Fruit fly (Drosophila melanogaster): Measurements from ENCODE around the gene U2af38.

The U2af38 gene

dm6 chr2L:277122-277671 is 17.3 kb downstream of the U2af38 start, which contains the start of gene smo (continued):
- TF ChIP-seq CG2199 (GFP tag; IDR thresholded peaks at IDR 0.05) (no peak), CG15514 (GFP tag; optimal IDR thresholded peaks at IDR 0.05) (peak; percentile 69), CG3726 (GFP tag; IDR thresholded peaks at IDR 0.05) (no peak), CG6765 (GFP tag; optimal IDR thresholded peaks at IDR 0.05) (no peak), CG2120 (GFP tag; optimal IDR thresholded peaks at IDR 0.05) (peak; percentile 62), gsb-n (tag; optimal IDR thresholded peaks at IDR 0.05) (no peak), Nf-YB (GFP tag; optimal IDR thresholded peaks at IDR 0.05) (no peak), salm (tag; optimal IDR thresholded peaks at IDR 0.05) (no peak), CG17186 (GFP tag; optimal IDR thresholded peaks at IDR 0.05) (peak; percentile 96), tll (GFP tag; optimal IDR thresholded peaks at IDR 0.05) (peak in 1 of 2 experiments; percentile 33), CG8765 (GFP tag; IDR thresholded peaks at IDR 0.05) (no peak), CG4707 (GFP tag; optimal IDR thresholded peaks at IDR 0.05) (no peak), yki (optimal IDR thresholded peaks at IDR 0.05) (no peak), CG5953 (GFP tag; IDR thresholded peaks at IDR 0.05) (no peak), chif (GFP tag; optimal IDR thresholded peaks at IDR 0.05) (peak; percentile 29 to 48), luna (GFP tag; optimal IDR thresholded peaks at IDR 0.05) (peak; percentile 16), CG34224 (GFP tag; IDR thresholded peaks at IDR 0.05; ENCODE audit: partially characterized antibody) (peak; percentile 80), PHDP (tag; optimal IDR thresholded peaks at IDR 0.05) (peak; percentile 32), CG6854 (GFP tag; optimal IDR thresholded peaks at IDR 0.05) (no peak), chinmo (GFP tag; IDR thresholded peaks at IDR 0.05; ENCODE audit: partially characterized antibody) (peak; percentile 83; the same call in 3 of the 4 replicates), HLHmδ (GFP tag; optimal IDR thresholded peaks at IDR 0.05) (no peak), CG10654 (GFP tag; optimal IDR thresholded peaks at IDR 0.05) (peak; percentile 56), CG14667 (GFP tag; IDR thresholded peaks at IDR 0.05) (no peak), CG3281 (GFP tag; optimal IDR thresholded peaks at IDR 0.05) (no peak), jigr1 (GFP tag; IDR thresholded peaks at IDR 0.05) (no peak), ara (GFP tag; IDR thresholded peaks at IDR 0.05) (no peak), slp2 (GFP tag; optimal IDR thresholded peaks at IDR 0.05) (peak; percentile 56), Antp (GFP tag; optimal IDR thresholded peaks at IDR 0.05) (peak; percentile 30), Sox102F (GFP tag; optimal IDR thresholded peaks at IDR 0.05) (no peak), grau (tag; optimal IDR thresholded peaks at IDR 0.05) (peak; percentile 28), CG10267 (tag; optimal IDR thresholded peaks at IDR 0.05) (peak; percentile 67), CG7372 (GFP tag; IDR thresholded peaks at IDR 0.05) (no peak), tio (GFP tag; optimal IDR thresholded peaks at IDR 0.05) (no peak), CG12219 (GFP tag; optimal IDR thresholded peaks at IDR 0.05) (no peak), CG15479 (GFP tag; optimal IDR thresholded peaks at IDR 0.05) (no peak), Hr39 (optimal IDR thresholded peaks at IDR 0.05) (no peak), CG3995 (GFP tag; optimal IDR thresholded peaks at IDR 0.05) (peak; percentile 57), zfh2 (GFP tag; optimal IDR thresholded peaks at IDR 0.05) (peak; percentile 34), HmgD (GFP tag; optimal IDR thresholded peaks at IDR 0.05) (peak; percentile 57), CG31224 (GFP tag; IDR thresholded peaks at IDR 0.05) (no peak), CG1647 (GFP tag; optimal IDR thresholded peaks at IDR 0.05) (peak; percentile 36), CG11456 (GFP tag; IDR thresholded peaks at IDR 0.05) (0 out of 3 replicates have a peak, but pooled peaks have one; percentile 35), Rx (GFP tag; IDR thresholded peaks at IDR 0.05) (no peak), CG1603 (tag; optimal IDR thresholded peaks at IDR 0.05) (peak; percentile 84), D19B (GFP tag; optimal IDR thresholded peaks at IDR 0.05) (no peak), shn (GFP tag; optimal IDR thresholded peaks at IDR 0.05) (peak; percentile 51), MBD-R2 (GFP tag; IDR thresholded peaks at IDR 0.05) (peak; percentile 79), Dfd (GFP tag; optimal IDR thresholded peaks at IDR 0.05) (no peak), ATbp (GFP tag; optimal IDR thresholded peaks at IDR 0.05) (no peak), bcd (GFP tag; optimal IDR thresholded peaks at IDR 0.05) (peak; percentile 56), pita (GFP tag; optimal IDR thresholded peaks at IDR 0.05) (no peak)
